Worm (Caenorhabditis elegans) whole organism, midembryonic: ENCODE measurements around the gene str-19.

ENCODE experiments used
- cog-1 ChIP-seq: sonication (generic microtip); optimal IDR thresholded peaks from 2 replicates; lab custom pipeline; 2016; ENCODE audit warnings: missing genetic modification characterization, missing compliant biosample characterization
- flt-1 ChIP-seq: fragments of 200-800 bp; sonication (Bioruptor generic); IDR thresholded peaks from 2 replicates; pipeline ENCODE4 v1.3.6; 2022; ENCODE audit warnings: missing genetic modification characterization, missing compliant biosample characterization
- med-1 ChIP-seq: sonication (generic microtip); optimal IDR thresholded peaks from 2 replicates; lab custom pipeline; 2017; ENCODE audit warnings: missing genetic modification characterization, mild to moderate bottlenecking, missing compliant biosample characterization, antibody characterized with exemption, missing genetic modification reagents; ENCODE audit not compliant: insufficient read depth
- ref-1 ChIP-seq: fragments of 200-800 bp; sonication (Bioruptor generic); conservative IDR thresholded peaks from 2 replicates; pipeline ENCODE4 v1.3.6; 2022; ENCODE audit warnings: missing genetic modification reagents, missing genetic modification characterization, missing compliant biosample characterization
- tab-1 ChIP-seq: fragments of 200-800 bp; sonication (Bioruptor generic); IDR thresholded peaks from 2 replicates; pipeline ENCODE4 v1.3.6; 2022; ENCODE audit warnings: missing genetic modification characterization, missing compliant biosample characterization

DNA sequence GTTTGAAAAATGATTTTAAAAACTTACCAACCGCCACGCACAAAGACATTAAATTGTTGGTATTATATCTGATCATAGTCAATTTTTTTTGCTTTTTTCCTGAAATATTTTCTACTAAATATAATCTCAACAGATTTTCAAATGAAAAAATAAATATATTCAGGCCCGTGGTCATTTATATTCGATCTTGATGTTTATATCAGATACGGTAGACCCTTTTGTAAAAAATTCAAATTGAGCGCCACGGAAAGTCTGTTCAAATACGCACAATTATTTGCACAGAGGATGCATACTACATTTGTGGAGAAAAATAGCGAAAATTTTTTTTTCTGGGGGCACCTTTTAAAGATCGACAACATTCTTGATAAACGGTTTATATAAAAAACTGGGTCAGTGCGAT is 48.1 kb upstream of the str-19 start, which contains the start of gene T26E4.4:
- no peak for TF ChIP-seq cog-1 (tag; lab: Kevin White, UChicago)
- no peak for TF ChIP-seq flt-1 (GFP tag; lab: Robert Waterston, UW)
- no peak for TF ChIP-seq tab-1 (GFP tag; lab: Robert Waterston, UW)
- no peak for TF ChIP-seq med-1 (GFP tag; lab: Kevin White, UChicago)
- TF ChIP-seq ref-1 (GFP tag; lab: Robert Waterston, UW), result no peak
